Worm (Caenorhabditis elegans) whole organism, L1 larva: ENCODE data around the gene F59B2.8.

Experiments
- F16B12.6 ChIP-seq: fragments of 150-350 bp; optimal IDR thresholded peaks from 2 replicates; lab custom pipeline; 2014; ENCODE audit warnings: missing biosample characterization, missing genetic modification characterization
- aly-2 ChIP-seq: fragments of 150-350 bp; optimal IDR thresholded peaks from 2 replicates; lab custom pipeline; 2014; ENCODE audit warnings: missing biosample characterization, missing genetic modification characterization
- blmp-1 ChIP-seq: fragments of 150-350 bp; optimal IDR thresholded peaks from 2 replicates; lab custom pipeline; 2014; ENCODE audit warnings: missing biosample characterization, missing genetic modification characterization
- ceh-8 ChIP-seq: fragments of 200-800 bp; sonication (Bioruptor generic); optimal IDR thresholded peaks from 2 replicates; lab custom pipeline; 2018; ENCODE audit warnings: mild to moderate bottlenecking, missing genetic modification characterization, moderate library complexity, missing compliant biosample characterization
- ceh-82 ChIP-seq, 3 experiments: fragments of 150-350 bp in 1 of 3; sonication (generic microtip) in 2 of 3; optimal IDR thresholded peaks; 2 replicates each; lab custom pipeline; 2014 to 2017; ENCODE audit warnings: missing biosample characterization in 3 of 3, missing genetic modification characterization in 3 of 3
- ceh-90 ChIP-seq: sonication (generic microtip); optimal IDR thresholded peaks from 2 replicates; lab custom pipeline; 2016; ENCODE audit warnings: missing genetic modification characterization, missing compliant biosample characterization
- dpl-1 ChIP-seq, 3 experiments: fragments of 150-350 bp in 2 of 3; sonication (generic microtip) in 1 of 3; optimal IDR thresholded peaks; 2 replicates each; lab custom pipeline; 2014 to 2017; ENCODE audit warnings: missing biosample characterization in 3 of 3, missing genetic modification characterization in 3 of 3, missing genetic modification reagents in 3 of 3
- efl-1 ChIP-seq, 4 experiments: fragments of 150-350 bp; optimal IDR thresholded peaks in 3 of 4; peaks in 1 of 4; 1 replicate in 1 of 4; 2 replicates in 3 of 4; lab custom pipeline; 2014; ENCODE audit warnings: missing biosample characterization in 2 of 4, missing genetic modification characterization in 2 of 4, missing genetic modification reagents in 2 of 4
- efl-3 ChIP-seq: fragments of 200-800 bp; sonication (Bioruptor generic); optimal IDR thresholded peaks from 2 replicates; lab custom pipeline; 2018; ENCODE audit warnings: mild to moderate bottlenecking, missing genetic modification characterization, missing compliant biosample characterization
- elt-3 ChIP-seq, 6 experiments: fragments of 150-350 bp in 1 of 6; sonication (generic microtip); optimal IDR thresholded peaks; 2 replicates each; lab custom pipeline; 2017 to 2018; ENCODE audit warnings: missing biosample characterization in 6 of 6, missing genetic modification characterization in 6 of 6, inconsistent platforms in 1 of 6
- ets-5 ChIP-seq: fragments of 200-800 bp; sonication (Bioruptor generic); IDR thresholded peaks from 2 replicates; pipeline ENCODE4 v1.3.6; 2022; ENCODE audit warnings: missing genetic modification characterization, missing compliant biosample characterization
- fkh-4 ChIP-seq: sonication (generic microtip); optimal IDR thresholded peaks from 2 replicates; lab custom pipeline; 2016; ENCODE audit warnings: missing compliant biosample characterization, missing genetic modification characterization, borderline replicate concordance
- grh-1 ChIP-seq: fragments of 200-800 bp; sonication (Bioruptor generic); IDR thresholded peaks from 2 replicates; pipeline ENCODE4 v1.3.6; 2022; ENCODE audit warnings: missing genetic modification reagents, missing genetic modification characterization, missing compliant biosample characterization
- isw-1 ChIP-seq: fragments of 200-800 bp; sonication (Bioruptor generic); IDR thresholded peaks from 2 replicates; pipeline ENCODE4 v1.3.6; 2022; ENCODE audit warnings: missing genetic modification characterization, missing compliant biosample characterization
- jun-1 ChIP-seq: fragments of 150-350 bp; optimal IDR thresholded peaks from 2 replicates; lab custom pipeline; 2014; ENCODE audit warnings: missing biosample characterization, missing genetic modification reagents, missing genetic modification characterization
- lin-14 ChIP-seq: fragments of 200-800 bp; sonication (Bioruptor generic); optimal IDR thresholded peaks from 2 replicates; lab custom pipeline; 2018; ENCODE audit warnings: mild to moderate bottlenecking, missing genetic modification characterization, moderate library complexity, missing compliant biosample characterization
- lin-15B ChIP-seq: fragments of 150-350 bp; sonication (generic microtip); optimal IDR thresholded peaks from 3 replicates; lab custom pipeline; 2014; ENCODE audit warnings: missing biosample characterization, missing genetic modification characterization
- lin-39 ChIP-seq: fragments of 150-350 bp; optimal IDR thresholded peaks from 2 replicates; lab custom pipeline; 2014; ENCODE audit warnings: missing biosample characterization, missing genetic modification reagents, missing genetic modification characterization
- lir-3 ChIP-seq: sonication (generic microtip); optimal IDR thresholded peaks from 2 replicates; lab custom pipeline; 2016; ENCODE audit warnings: mild to moderate bottlenecking, missing genetic modification characterization, moderate library complexity, missing compliant biosample characterization; ENCODE audit not compliant: poor library complexity
- lsy-2 ChIP-seq, 2 experiments: fragments of 150-350 bp; optimal IDR thresholded peaks; 2 replicates each; lab custom pipeline; 2014; ENCODE audit warnings: missing biosample characterization in 2 of 2, missing genetic modification characterization in 2 of 2
- mep-1 ChIP-seq: fragments of 150-350 bp; optimal IDR thresholded peaks from 2 replicates; lab custom pipeline; 2014; ENCODE audit warnings: missing biosample characterization, missing genetic modification characterization
- nhr-11 ChIP-seq: fragments of 150-350 bp; optimal IDR thresholded peaks from 2 replicates; lab custom pipeline; 2014; ENCODE audit warnings: missing biosample characterization, missing genetic modification characterization
- nhr-12 ChIP-seq: sonication (generic microtip); optimal IDR thresholded peaks from 2 replicates; lab custom pipeline; 2017; ENCODE audit warnings: missing biosample characterization, missing genetic modification characterization
- nhr-19 ChIP-seq: fragments of 200-800 bp; sonication (Bioruptor generic); conservative IDR thresholded peaks from 2 replicates; pipeline ENCODE4 v1.3.6; 2022; ENCODE audit warnings: missing genetic modification characterization, missing compliant biosample characterization
- nhr-237 ChIP-seq: fragments of 150-350 bp; optimal IDR thresholded peaks from 2 replicates; lab custom pipeline; 2014; ENCODE audit warnings: missing biosample characterization, missing genetic modification characterization
- nhr-28 ChIP-seq: fragments of 150-350 bp; optimal IDR thresholded peaks from 2 replicates; lab custom pipeline; 2014; ENCODE audit warnings: missing biosample characterization, missing genetic modification characterization
- nhr-47 ChIP-seq: sonication (generic microtip); optimal IDR thresholded peaks from 2 replicates; lab custom pipeline; 2016; ENCODE audit warnings: mild to moderate bottlenecking, missing genetic modification characterization, moderate library complexity, missing compliant biosample characterization
- nhr-71 ChIP-seq: sonication (generic microtip); optimal IDR thresholded peaks from 2 replicates; lab custom pipeline; 2016; ENCODE audit warnings: mild to moderate bottlenecking, missing genetic modification characterization, moderate library complexity, missing compliant biosample characterization
- nhr-85 ChIP-seq: sonication (generic microtip); peaks from one replicate; lab custom pipeline; 2016; ENCODE audit warnings: missing genetic modification characterization, inconsistent platforms, missing compliant biosample characterization
- nhr-90 ChIP-seq: sonication (generic microtip); optimal IDR thresholded peaks from 2 replicates; lab custom pipeline; 2016; ENCODE audit warnings: mild to moderate bottlenecking, missing genetic modification characterization, missing compliant biosample characterization; ENCODE audit not compliant: poor library complexity
- pag-3 ChIP-seq: sonication (generic microtip); optimal IDR thresholded peaks from 2 replicates; lab custom pipeline; 2017; ENCODE audit warnings: missing genetic modification characterization, mild to moderate bottlenecking, missing compliant biosample characterization, antibody characterized with exemption, borderline replicate concordance; ENCODE audit not compliant: insufficient read depth
- pax-3 ChIP-seq: fragments of 200-800 bp; sonication (Bioruptor generic); optimal IDR thresholded peaks from 2 replicates; lab custom pipeline; 2018; ENCODE audit warnings: mild to moderate bottlenecking, missing genetic modification characterization, moderate library complexity, missing compliant biosample characterization
- pqm-1 ChIP-seq: sonication (generic microtip); optimal IDR thresholded peaks from 3 replicates; lab custom pipeline; 2017; ENCODE audit warnings: missing biosample characterization, missing genetic modification characterization
- rnt-1 ChIP-seq: sonication (generic microtip); optimal IDR thresholded peaks from 2 replicates; lab custom pipeline; 2016; ENCODE audit warnings: mild to moderate bottlenecking, missing genetic modification characterization, moderate library complexity, missing compliant biosample characterization
- sox-4 ChIP-seq: sonication (generic microtip); optimal IDR thresholded peaks from 2 replicates; lab custom pipeline; 2016; ENCODE audit warnings: missing genetic modification characterization, missing compliant biosample characterization
- sptf-1 ChIP-seq: fragments of 150-350 bp; optimal IDR thresholded peaks from 2 replicates; lab custom pipeline; 2014; ENCODE audit warnings: missing biosample characterization, missing genetic modification characterization
- tbx-2 ChIP-seq: sonication (generic microtip); optimal IDR thresholded peaks from 2 replicates; lab custom pipeline; 2016; ENCODE audit warnings: missing genetic modification characterization, missing compliant biosample characterization
- tlp-1 ChIP-seq: fragments of 150-350 bp; optimal IDR thresholded peaks from 2 replicates; lab custom pipeline; 2014; ENCODE audit warnings: missing biosample characterization, missing genetic modification characterization
- xbp-1 ChIP-seq: sonication (generic microtip); optimal IDR thresholded peaks from 2 replicates; lab custom pipeline; 2016; ENCODE audit warnings: missing genetic modification characterization, missing compliant biosample characterization
- zag-1 ChIP-seq: fragments of 150-350 bp; optimal IDR thresholded peaks from 2 replicates; lab custom pipeline; 2014; ENCODE audit warnings: missing biosample characterization, missing genetic modification characterization
- ztf-11 ChIP-seq, 2 experiments: sonication (generic microtip); optimal IDR thresholded peaks; 2 replicates each; lab custom pipeline; 2016 to 2017; ENCODE audit warnings: missing genetic modification characterization in 2 of 2, missing biosample characterization in 1 of 2, missing compliant biosample characterization in 1 of 2

Gene F59B2.8

ce11 chrIII:8971255-8972020 lies 38.6 kb downstream of the F59B2.8 start, which contains the start of the genes eif-3.D and R08D7.4 (continued):
- no peak for TF ChIP-seq grh-1
- no peak for TF ChIP-seq zag-1 (tag; lab: Kevin White, UChicago)
- TF ChIP-seq ceh-8 = no peak
- no peak for TF ChIP-seq sox-4 (tag; lab: Kevin White, UChicago)
- TF ChIP-seq elt-3 (tag; optimal IDR thresholded peaks at IDR 0.05; lab: Kevin White, UChicago) = peak in 2 of 6 experiments; percentile 20 to 29
- peak; percentile 43 to 59 (median 53) for TF ChIP-seq ceh-82 (tag; optimal IDR thresholded peaks at IDR 0.05; lab: Kevin White, UChicago)
- peak; percentile 63 to 77 (median 76) for TF ChIP-seq dpl-1 (GFP tag; optimal IDR thresholded peaks at IDR 0.05; lab: Kevin White, UChicago)
- peak; percentile 77 for TF ChIP-seq nhr-71 (tag; lab: Kevin White, UChicago)
- peak; percentile 47 for TF ChIP-seq lir-3 (tag; lab: Kevin White, UChicago)
- TF ChIP-seq tlp-1 (tag; lab: Kevin White, UChicago) = no peak
- TF ChIP-seq ceh-90 (tag; lab: Kevin White, UChicago) = peak; percentile 39
- peak; percentile 54 for TF ChIP-seq F16B12.6 (tag; lab: Kevin White, UChicago)
- TF ChIP-seq tbx-2 (tag; lab: Kevin White, UChicago) = peak; percentile 55
- TF ChIP-seq lin-15B (tag; lab: Kevin White, UChicago) = no peak
- TF ChIP-seq blmp-1 (tag; lab: Kevin White, UChicago) = no peak
- TF ChIP-seq lin-14 = peak; percentile 52
- peak; percentile 57 for TF ChIP-seq nhr-90 (tag; lab: Kevin White, UChicago)
- TF ChIP-seq ets-5 (GFP tag; lab: Robert Waterston, UW) = no peak
- no peak for TF ChIP-seq pag-3
- peak in 1 of 2 experiments; percentile 46 for TF ChIP-seq ztf-11 (tag; optimal IDR thresholded peaks at IDR 0.05; lab: Kevin White, UChicago)
- TF ChIP-seq efl-3 (GFP tag; lab: Kevin White, UChicago) = no peak
- peak; percentile 59 for TF ChIP-seq xbp-1 (tag; lab: Kevin White, UChicago)
- no peak for TF ChIP-seq sptf-1 (tag; lab: Kevin White, UChicago)
- TF ChIP-seq pax-3 (tag; lab: Kevin White, UChicago) = no peak
- no peak for TF ChIP-seq pqm-1 (tag; lab: Kevin White, UChicago)
- peak; percentile 74 for TF ChIP-seq nhr-85 (tag; lab: Kevin White, UChicago)
- TF ChIP-seq nhr-11 (tag; lab: Kevin White, UChicago) = no peak
- no peak; the same call in 1 of the 2 replicates for TF ChIP-seq isw-1 (GFP tag; lab: Robert Waterston, UW)
- TF ChIP-seq nhr-237 (tag; lab: Kevin White, UChicago) = no peak
- TF ChIP-seq lsy-2 (tag; optimal IDR thresholded peaks at IDR 0.05; lab: Kevin White, UChicago) = peak; percentile 77 to 86
- TF ChIP-seq jun-1 (tag; lab: Kevin White, UChicago) = no peak
- TF ChIP-seq lin-39 (tag; lab: Kevin White, UChicago) = peak; percentile 60
- TF ChIP-seq, all 84 proteins: peak for 39

ce11 chrIII:8967639-8968038 lies 42.4 kb downstream of the F59B2.8 start, which contains the start of the genes bud-13 and rpap-2:
bud-13 (minus strand) TSS chrIII:8967727.
rpap-2 (plus strand) TSS chrIII:8967967.
- TF ChIP-seq ceh-90 (tag; lab: Kevin White, UChicago) (peak; percentile 65), nhr-12 (tag; lab: Kevin White, UChicago) (no peak), dpl-1 (GFP tag; optimal IDR thresholded peaks at IDR 0.05; lab: Kevin White, UChicago) (peak in 1 of 3 experiments; percentile 12), efl-1 (optimal IDR thresholded peaks at IDR 0.05; lab: Kevin White, UChicago) (no peak), efl-1 (GFP tag; optimal IDR thresholded peaks at IDR 0.05 in 1 of 2; lab: Kevin White, UChicago) (peak in 1 of 2 experiments; percentile 11), fkh-4 (peak; percentile 32), mep-1 (peak; percentile 15), lir-3 (tag; lab: Kevin White, UChicago) (peak; percentile 27), aly-2 (tag; lab: Kevin White, UChicago) (no peak), rnt-1 (tag; lab: Kevin White, UChicago) (peak; percentile 63), nhr-19 (GFP tag; lab: Robert Waterston, UW) (no peak), nhr-47 (tag; lab: Kevin White, UChicago) (peak; percentile 27), nhr-28 (tag; lab: Kevin White, UChicago) (no peak)
